Worm (Caenorhabditis elegans) whole organism, L1 larva: ENCODE measurements around the gene T19B10.5.

ENCODE experiments used
- isw-1 ChIP-seq: fragments of 200-800 bp; sonication (Bioruptor generic); IDR thresholded peaks from 2 replicates; pipeline ENCODE4 v1.3.6; 2022; ENCODE audit warnings: missing genetic modification characterization, missing compliant biosample characterization
- jun-1 ChIP-seq: fragments of 150-350 bp; optimal IDR thresholded peaks from 2 replicates; lab custom pipeline; 2014; ENCODE audit warnings: missing biosample characterization, missing genetic modification reagents, missing genetic modification characterization
- lin-39 ChIP-seq: fragments of 150-350 bp; optimal IDR thresholded peaks from 2 replicates; lab custom pipeline; 2014; ENCODE audit warnings: missing biosample characterization, missing genetic modification reagents, missing genetic modification characterization
- lsy-2 ChIP-seq, 2 experiments: fragments of 150-350 bp; optimal IDR thresholded peaks; 2 replicates each; lab custom pipeline; 2014; ENCODE audit warnings: missing biosample characterization in 2 of 2, missing genetic modification characterization in 2 of 2
- pag-3 ChIP-seq: sonication (generic microtip); optimal IDR thresholded peaks from 2 replicates; lab custom pipeline; 2017; ENCODE audit warnings: missing genetic modification characterization, mild to moderate bottlenecking, missing compliant biosample characterization, antibody characterized with exemption, borderline replicate concordance; ENCODE audit not compliant: insufficient read depth
- pqm-1 ChIP-seq: sonication (generic microtip); optimal IDR thresholded peaks from 3 replicates; lab custom pipeline; 2017; ENCODE audit warnings: missing biosample characterization, missing genetic modification characterization
- skn-1 ChIP-seq: fragments of 150-350 bp; optimal IDR thresholded peaks from 2 replicates; lab custom pipeline; 2014; ENCODE audit warnings: missing biosample characterization, missing genetic modification characterization
- snpc-4 ChIP-seq: fragments of 150-350 bp; optimal IDR thresholded peaks from 2 replicates; lab custom pipeline; 2014; ENCODE audit warnings: missing biosample characterization, missing genetic modification characterization

ce11 chrV:11260622-11261021, 26.2 kb downstream of the T19B10.5 start, which contains the start of gene F07B10.7:
- TF ChIP-seq lin-39 (tag; lab: Kevin White, UChicago) (no peak), jun-1 (tag; lab: Kevin White, UChicago) (no peak), snpc-4 (tag; lab: Kevin White, UChicago) (no peak), pqm-1 (tag; lab: Kevin White, UChicago) (no peak), skn-1 (tag; lab: Kevin White, UChicago) (no peak), lsy-2 (tag; optimal IDR thresholded peaks at IDR 0.05; lab: Kevin White, UChicago) (no peak), isw-1 (no peak), pag-3 (no peak)
